Worm (Caenorhabditis elegans): Measurements from ENCODE around the gene F20D6.12.

DNA sequence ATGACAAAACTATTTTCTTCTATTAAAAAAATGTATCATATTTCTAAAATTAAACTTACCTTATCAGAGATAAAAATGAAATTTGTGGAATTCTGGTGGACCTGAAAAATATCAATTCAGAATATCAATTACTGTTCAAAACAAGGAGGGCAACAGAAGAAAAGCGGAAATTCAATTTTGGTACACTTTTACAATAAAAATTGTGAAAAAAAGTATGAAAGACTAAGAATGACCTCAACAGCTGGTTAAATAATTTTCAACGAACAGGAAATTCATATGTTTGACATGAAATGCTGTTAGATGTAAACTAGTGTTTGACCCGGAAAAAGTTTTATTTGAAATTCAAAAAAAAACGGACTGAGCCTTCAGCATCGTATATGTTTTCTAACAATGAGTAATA is 24.0 kb upstream of the F20D6.12 start, which contains the start of gene K07C11.7:
- TF ChIP-seq nhr-28 (tag; optimal IDR thresholded peaks at IDR 0.05) = no peak
- TF ChIP-seq unc-39 (tag; optimal IDR thresholded peaks at IDR 0.05) = no peak
- no peak for TF ChIP-seq zip-8 (tag; optimal IDR thresholded peaks at IDR 0.05)
- no peak for TF ChIP-seq nhr-237 (tag; optimal IDR thresholded peaks at IDR 0.05)
- TF ChIP-seq nhr-12 (tag; optimal IDR thresholded peaks at IDR 0.05) = no peak

Measured in whole organism, mixed stage, embryonic.